Fruit fly (Drosophila melanogaster): ENCODE measurements around the gene Lmpt.

- TF ChIP-seq Abd-B (GFP tag; optimal IDR thresholded peaks at IDR 0.05) (no peak), Sp1 (GFP tag; optimal IDR thresholded peaks at IDR 0.05) (no peak)
Measured at dm6 chr3L:16860879-16861278, 4.2 kb upstream of the Lmpt start.

All from whole organism, wandering third instar larva.